Worm (Caenorhabditis elegans): ENCODE results near the gene F52D1.2.
"Not testable (repeated sequence)": the region's sequence is repeated elsewhere in the genome, so short reads cannot be mapped to it uniquely, and the experiment has no call there.

- TF ChIP-seq ztf-23 (GFP tag; IDR thresholded peaks at IDR 0.05); cog-1 (tag; optimal IDR thresholded peaks at IDR 0.05); ref-1 (GFP tag; conservative IDR thresholded peaks at IDR 0.05): not testable (repeated sequence)
- TF ChIP-seq flt-1 (GFP tag; IDR thresholded peaks at IDR 0.05) = peak; percentile 82
Measured at ce11 chrX:443433-443832, 6.6 kb downstream of the F52D1.2 start.
